Worm (Caenorhabditis elegans) whole organism, L2 larva: ENCODE results near the gene Y73C8C.12.

Experiments
- F13H6.1 ChIP-seq: sonication (generic microtip); optimal IDR thresholded peaks from 2 replicates; lab custom pipeline; 2016; ENCODE audit warnings: missing genetic modification characterization, missing compliant biosample characterization
- R02D3.7 ChIP-seq: fragments of 150-350 bp; optimal IDR thresholded peaks from 2 replicates; lab custom pipeline; 2014; ENCODE audit warnings: missing biosample characterization, missing genetic modification characterization
- ZK546.5 ChIP-seq: sonication (generic microtip); optimal IDR thresholded peaks from 2 replicates; lab custom pipeline; 2017; ENCODE audit warnings: missing biosample characterization, missing genetic modification characterization
- alr-1 ChIP-seq: fragments of 150-350 bp; optimal IDR thresholded peaks from 2 replicates; lab custom pipeline; 2014; ENCODE audit warnings: missing biosample characterization, missing genetic modification characterization
- aly-2 ChIP-seq: fragments of 150-350 bp; optimal IDR thresholded peaks from 2 replicates; lab custom pipeline; 2014; ENCODE audit warnings: missing biosample characterization, missing genetic modification characterization
- ama-1 ChIP-seq: fragments of 150-350 bp; optimal IDR thresholded peaks from 2 replicates; lab custom pipeline; 2018; ENCODE audit warnings: inconsistent platforms
- blmp-1 ChIP-seq: sonication (generic microtip); optimal IDR thresholded peaks from 2 replicates; lab custom pipeline; 2017; ENCODE audit warnings: missing genetic modification characterization, mild to moderate bottlenecking, missing compliant biosample characterization, antibody characterized with exemption, moderate library complexity; ENCODE audit not compliant: insufficient read depth
- ceh-16 ChIP-seq: fragments of 150-350 bp; optimal IDR thresholded peaks from 2 replicates; lab custom pipeline; 2014; ENCODE audit warnings: missing biosample characterization, missing genetic modification characterization
- ceh-82 ChIP-seq: fragments of 150-350 bp; optimal IDR thresholded peaks from 2 replicates; lab custom pipeline; 2014; ENCODE audit warnings: missing biosample characterization, missing genetic modification characterization
- crh-2 ChIP-seq: sonication (generic microtip); optimal IDR thresholded peaks from 2 replicates; lab custom pipeline; 2017; ENCODE audit warnings: missing biosample characterization, missing genetic modification characterization
- dmd-4 ChIP-seq: sonication (generic microtip); optimal IDR thresholded peaks from 2 replicates; lab custom pipeline; 2017; ENCODE audit warnings: missing biosample characterization, missing genetic modification characterization
- gmeb-1 ChIP-seq: fragments of 150-350 bp; optimal IDR thresholded peaks from 2 replicates; lab custom pipeline; 2014; ENCODE audit warnings: missing biosample characterization, missing genetic modification characterization
- lin-13 ChIP-seq: fragments of 150-350 bp; optimal IDR thresholded peaks from 2 replicates; lab custom pipeline; 2014; ENCODE audit warnings: missing biosample characterization, missing genetic modification reagents, missing genetic modification characterization
- lsy-2 ChIP-seq, 2 experiments: fragments of 150-350 bp in 1 of 2; sonication (generic microtip) in 1 of 2; optimal IDR thresholded peaks; 2 replicates each; lab custom pipeline; 2014 to 2017; ENCODE audit warnings: missing biosample characterization in 2 of 2, missing genetic modification characterization in 2 of 2
- mab-5 ChIP-seq: fragments of 150-350 bp; optimal IDR thresholded peaks from 2 replicates; lab custom pipeline; 2014; ENCODE audit warnings: missing biosample characterization, missing genetic modification characterization
- mbf-1 ChIP-seq: sonication (generic microtip); optimal IDR thresholded peaks from 2 replicates; lab custom pipeline; 2017; ENCODE audit warnings: missing biosample characterization, missing genetic modification characterization
- mdl-1 ChIP-seq, 2 experiments: fragments of 150-350 bp in 1 of 2; sonication (generic microtip) in 1 of 2; optimal IDR thresholded peaks; 2 replicates each; lab custom pipeline; 2017; ENCODE audit warnings: missing biosample characterization in 2 of 2, missing genetic modification characterization in 2 of 2
- nhr-10 ChIP-seq: sonication (generic microtip); optimal IDR thresholded peaks from 2 replicates; lab custom pipeline; 2017; ENCODE audit warnings: missing biosample characterization, missing genetic modification characterization
- nhr-11 ChIP-seq: fragments of 150-350 bp; optimal IDR thresholded peaks from 2 replicates; lab custom pipeline; 2014; ENCODE audit warnings: missing biosample characterization, missing genetic modification characterization
- nhr-12 ChIP-seq: fragments of 150-350 bp; optimal IDR thresholded peaks from 2 replicates; lab custom pipeline; 2014; ENCODE audit warnings: missing biosample characterization, missing genetic modification characterization
- nhr-129 ChIP-seq: fragments of 150-350 bp; optimal IDR thresholded peaks from 2 replicates; lab custom pipeline; 2014; ENCODE audit warnings: missing biosample characterization, missing genetic modification characterization
- nhr-23 ChIP-seq: fragments of 150-350 bp; optimal IDR thresholded peaks from 2 replicates; lab custom pipeline; 2014; ENCODE audit warnings: missing biosample characterization, missing genetic modification reagents, missing genetic modification characterization
- nhr-237 ChIP-seq: fragments of 150-350 bp; optimal IDR thresholded peaks from 2 replicates; lab custom pipeline; 2014; ENCODE audit warnings: missing biosample characterization, missing genetic modification characterization
- nhr-25 ChIP-seq: fragments of 150-350 bp; sonication (generic microtip); optimal IDR thresholded peaks from 3 replicates; lab custom pipeline; 2014; ENCODE audit warnings: missing biosample characterization, missing genetic modification characterization
- nhr-77 ChIP-seq: fragments of 150-350 bp; optimal IDR thresholded peaks from 2 replicates; lab custom pipeline; 2014; ENCODE audit warnings: missing biosample characterization, missing genetic modification characterization
- peb-1 ChIP-seq: fragments of 150-350 bp; optimal IDR thresholded peaks from 2 replicates; lab custom pipeline; 2014; ENCODE audit warnings: missing biosample characterization, missing genetic modification characterization
- sem-4 ChIP-seq: fragments of 150-350 bp; optimal IDR thresholded peaks from 2 replicates; lab custom pipeline; 2014; ENCODE audit warnings: missing biosample characterization, missing genetic modification reagents, missing genetic modification characterization
- skn-1 ChIP-seq: sonication (generic microtip); optimal IDR thresholded peaks from 2 replicates; lab custom pipeline; 2017; ENCODE audit warnings: missing biosample characterization, missing genetic modification characterization
- sma-3 ChIP-seq: sonication (generic microtip); optimal IDR thresholded peaks from 2 replicates; lab custom pipeline; 2016; ENCODE audit warnings: missing genetic modification reagents, missing genetic modification characterization, missing compliant biosample characterization
- snpc-4 ChIP-seq: fragments of 150-350 bp; optimal IDR thresholded peaks from 2 replicates; lab custom pipeline; 2014; ENCODE audit warnings: missing biosample characterization, missing genetic modification characterization
- unc-39 ChIP-seq: fragments of 150-350 bp; optimal IDR thresholded peaks from 2 replicates; lab custom pipeline; 2014; ENCODE audit warnings: missing biosample characterization, missing genetic modification characterization
- zag-1 ChIP-seq: fragments of 150-350 bp; optimal IDR thresholded peaks from 2 replicates; lab custom pipeline; 2014; ENCODE audit warnings: missing biosample characterization, missing genetic modification characterization
- ztf-1 ChIP-seq: fragments of 200-800 bp; sonication (Bioruptor generic); conservative IDR thresholded peaks from 2 replicates; pipeline ENCODE4 v1.3.6; 2022; ENCODE audit warnings: missing genetic modification characterization, missing compliant biosample characterization
- ztf-4 ChIP-seq: fragments of 150-350 bp; optimal IDR thresholded peaks from 2 replicates; lab custom pipeline; 2014; ENCODE audit warnings: missing biosample characterization, missing genetic modification characterization

Gene Y73C8C.12

DNA sequence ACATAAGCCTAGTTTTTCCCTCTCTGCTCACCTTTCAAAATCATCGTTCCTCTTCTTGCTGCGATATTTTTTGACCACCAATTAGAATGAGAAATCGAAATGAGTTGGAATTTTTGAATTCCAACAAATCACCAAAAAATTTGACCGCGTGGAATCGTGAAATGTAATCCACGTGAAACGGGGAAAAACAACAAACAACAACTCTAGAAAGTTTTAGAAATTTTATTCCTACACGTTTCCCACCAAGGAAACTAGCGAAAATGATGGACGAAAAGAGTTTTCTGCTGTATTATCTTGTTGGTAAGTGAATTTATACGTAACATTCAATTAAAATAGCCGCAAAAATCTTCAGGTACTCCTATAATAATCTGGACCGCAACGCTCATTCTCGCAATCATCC, 13.5 kb downstream of the Y73C8C.12 start, which contains the start of the genes irld-3 and F02C9.1:
Gene irld-3, minus strand, starts transcription at position 101 of the 400 bp plus-strand sequence.
Gene F02C9.1, plus strand, starts transcription at position 216 of the 400 bp plus-strand sequence.
- TF ChIP-seq R02D3.7 (no peak), ztf-4 (tag; lab: Kevin White, UChicago) (no peak), mbf-1 (tag; lab: Kevin White, UChicago) (no peak), nhr-25 (tag; lab: Kevin White, UChicago) (no peak), dmd-4 (tag; lab: Kevin White, UChicago) (no peak), sma-3 (GFP tag; lab: Kevin White, UChicago) (no peak), sem-4 (no peak), skn-1 (tag; lab: Kevin White, UChicago) (no peak), mdl-1 (tag; optimal IDR thresholded peaks at IDR 0.05; lab: Kevin White, UChicago) (no peak), nhr-129 (tag; lab: Kevin White, UChicago) (no peak), lsy-2 (tag; optimal IDR thresholded peaks at IDR 0.05; lab: Kevin White, UChicago) (no peak), nhr-23 (tag; lab: Kevin White, UChicago) (no peak), nhr-10 (tag; lab: Kevin White, UChicago) (no peak), snpc-4 (tag; lab: Kevin White, UChicago) (no peak), alr-1 (tag; lab: Kevin White, UChicago) (no peak)
- TF ChIP-seq, all 48 proteins: peak for 0

- TF ChIP-seq crh-2 (no peak), sem-4 (no peak), ztf-4 (tag; lab: Kevin White, UChicago) (no peak), zag-1 (no peak), F13H6.1 (tag; lab: Kevin White, UChicago) (no peak), blmp-1 (tag; lab: Kevin White, UChicago) (no peak), peb-1 (no peak), sma-3 (GFP tag; lab: Kevin White, UChicago) (no peak), ama-1 (lab: Kevin White, UChicago) (no peak), ceh-82 (no peak), lsy-2 (tag; optimal IDR thresholded peaks at IDR 0.05; lab: Kevin White, UChicago) (no peak), mab-5 (tag; lab: Kevin White, UChicago) (no peak), unc-39 (tag; lab: Kevin White, UChicago) (no peak)
These were observed 16.2 kb downstream of the Y73C8C.12 start, which contains the start of gene srab-9 for ce11 chrV:3141190-3141589. Gene srab-9, minus strand, starts transcription at chrV:3141290.

ce11 chrV:3144494-3144893, 19.5 kb downstream of the Y73C8C.12 start, which contains the start of gene srab-10:
Gene srab-10, minus strand, starts transcription at chrV:3144594.
- TF ChIP-seq gmeb-1 (no peak), sem-4 (no peak), nhr-11 (no peak), nhr-129 (tag; lab: Kevin White, UChicago) (no peak), lsy-2 (tag; optimal IDR thresholded peaks at IDR 0.05; lab: Kevin White, UChicago) (no peak), aly-2 (tag; lab: Kevin White, UChicago) (no peak), crh-2 (no peak)

ce11 chrV:3145241-3145640, 20.2 kb downstream of the Y73C8C.12 start:
- no peak for TF ChIP-seq nhr-12 (tag; lab: Kevin White, UChicago)
- TF ChIP-seq skn-1 (tag; lab: Kevin White, UChicago), result no peak
- TF ChIP-seq ztf-1 (GFP tag; lab: Robert Waterston, UW), result no peak
- no peak for TF ChIP-seq lsy-2 (tag; optimal IDR thresholded peaks at IDR 0.05; lab: Kevin White, UChicago)
- TF ChIP-seq ZK546.5, result no peak
- TF ChIP-seq nhr-10 (tag; lab: Kevin White, UChicago), result no peak
- TF ChIP-seq ceh-16 (tag; lab: Kevin White, UChicago), result no peak
- no peak for TF ChIP-seq R02D3.7
- TF ChIP-seq F13H6.1 (tag; lab: Kevin White, UChicago), result no peak
- no peak for TF ChIP-seq crh-2
- TF ChIP-seq nhr-77 (tag; lab: Kevin White, UChicago), result no peak
- no peak for TF ChIP-seq nhr-237 (tag; lab: Kevin White, UChicago)
- no peak for TF ChIP-seq nhr-25 (tag; lab: Kevin White, UChicago)

DNA sequence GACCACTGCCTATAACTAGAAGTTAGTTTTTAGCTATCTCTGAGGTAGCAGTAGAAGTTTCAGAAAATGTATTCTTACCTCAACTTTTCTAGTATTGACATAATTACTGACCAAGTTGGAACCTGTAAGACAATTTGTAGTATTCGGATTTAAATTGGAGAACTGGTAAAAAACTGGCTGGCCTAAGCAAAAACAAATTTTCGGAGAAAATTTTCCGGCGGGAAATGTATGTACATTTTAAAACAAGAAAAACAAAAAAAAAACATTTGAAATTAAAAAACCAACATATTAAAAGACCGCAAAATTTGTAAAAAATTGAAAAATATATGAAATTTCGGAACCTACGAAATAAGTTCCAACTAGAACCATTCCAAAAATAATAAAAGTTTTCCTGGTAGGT, 21.9 kb downstream of the Y73C8C.12 start, which contains the start of gene srab-11:
Gene srab-11, minus strand, starts transcription at position 101 of the 400 bp plus-strand sequence.
- TF ChIP-seq nhr-23 (tag; lab: Kevin White, UChicago) (no peak), ZK546.5 (no peak), skn-1 (tag; lab: Kevin White, UChicago) (no peak), crh-2 (no peak), lin-13 (GFP tag; lab: Kevin White, UChicago) (no peak)
- TF ChIP-seq, all 48 proteins: peak for 0
